Worm (Caenorhabditis elegans) whole organism, young adult: Measurements from ENCODE around the gene T01G6.1.

Source experiments
- B0035.1 ChIP-seq: sonication (generic microtip); optimal IDR thresholded peaks from 2 replicates; lab custom pipeline; 2016; ENCODE audit warnings: missing genetic modification characterization, mild to moderate bottlenecking, missing compliant biosample characterization, missing genotype, missing genetic modification reagents
- D2030.7 ChIP-seq: fragments of 200-800 bp; sonication (Bioruptor generic); IDR thresholded peaks from 2 replicates; pipeline ENCODE4 v1.3.6; 2022; ENCODE audit warnings: missing genetic modification reagents, missing genetic modification characterization, missing compliant biosample characterization
- F23B12.7 ChIP-seq: sonication (generic microtip); optimal IDR thresholded peaks from 2 replicates; lab custom pipeline; 2017; ENCODE audit warnings: missing genetic modification characterization, mild to moderate bottlenecking, missing compliant biosample characterization, antibody characterized with exemption, moderate library complexity; ENCODE audit not compliant: insufficient read depth
- F33H1.4 ChIP-seq: fragments of 200-800 bp; sonication (Bioruptor generic); IDR thresholded peaks from 2 replicates; pipeline ENCODE4 v1.3.6; 2022; ENCODE audit warnings: missing genetic modification reagents, missing genetic modification characterization, missing compliant biosample characterization
- F49E8.2 ChIP-seq: sonication (generic microtip); optimal IDR thresholded peaks from 3 replicates; lab custom pipeline; 2017; ENCODE audit warnings: missing genetic modification characterization, mild to moderate bottlenecking, missing compliant biosample characterization, antibody characterized with exemption, moderate library complexity; ENCODE audit not compliant: insufficient read depth
- K11D2.4 ChIP-seq: fragments of 200-800 bp; sonication (Bioruptor generic); IDR thresholded peaks from 2 replicates; pipeline ENCODE4 v1.3.6; 2022; ENCODE audit warnings: missing genetic modification reagents, missing genetic modification characterization, missing compliant biosample characterization
- Y53F4B.3 ChIP-seq: fragments of 200-800 bp; sonication (Bioruptor generic); IDR thresholded peaks from 2 replicates; pipeline ENCODE4 v1.3.6; 2022; ENCODE audit warnings: missing genetic modification reagents, missing genetic modification characterization, missing compliant biosample characterization
- ama-1 ChIP-seq, 3 experiments: fragments of 150-350 bp in 1 of 3; sonication (generic microtip) in 2 of 3; optimal IDR thresholded peaks; 2 replicates each; lab custom pipeline; 2014 to 2018; ENCODE audit warnings: missing biosample characterization in 2 of 3, missing genetic modification characterization in 2 of 3, missing genetic modification reagents in 2 of 3
- attf-5 ChIP-seq: fragments of 200-800 bp; sonication (Bioruptor generic); optimal IDR thresholded peaks from 2 replicates; lab custom pipeline; 2018; ENCODE audit warnings: mild to moderate bottlenecking, missing genetic modification characterization, missing compliant biosample characterization
- cebp-1 ChIP-seq, 2 experiments: fragments of 200-800 bp in 1 of 2; sonication (Bioruptor generic) in 1 of 2; sonication (generic microtip) in 1 of 2; IDR thresholded peaks in 1 of 2; optimal IDR thresholded peaks in 1 of 2; 2 replicates each; pipeline versions ENCODE4 v1.3.6 to Lab custom; 2017 to 2022; ENCODE audit warnings: missing compliant biosample characterization in 2 of 2, missing genetic modification characterization in 2 of 2, mild to moderate bottlenecking in 1 of 2, missing genetic modification reagents in 1 of 2, moderate library complexity in 1 of 2
- ceh-100 ChIP-seq: fragments of 200-800 bp; sonication (Bioruptor generic); IDR thresholded peaks from 2 replicates; pipeline ENCODE4 v1.3.6; 2022; ENCODE audit warnings: missing genetic modification reagents, missing genetic modification characterization, missing compliant biosample characterization
- egl-18 ChIP-seq: fragments of 200-800 bp; sonication (Bioruptor generic); IDR thresholded peaks from 2 replicates; pipeline ENCODE4 v1.3.6; 2022; ENCODE audit warnings: missing genetic modification reagents, missing genetic modification characterization, missing compliant biosample characterization
- hlh-12 ChIP-seq: sonication (generic microtip); optimal IDR thresholded peaks from 2 replicates; lab custom pipeline; 2016; ENCODE audit warnings: missing genetic modification characterization, missing compliant biosample characterization
- hrde-1 ChIP-seq: sonication (generic microtip); optimal IDR thresholded peaks from 2 replicates; lab custom pipeline; 2016; ENCODE audit warnings: missing genetic modification characterization, mild to moderate bottlenecking, missing compliant biosample characterization, moderate library complexity, missing genotype, missing genetic modification reagents, borderline replicate concordance
- lag-1 ChIP-seq: fragments of 200-800 bp; sonication (Bioruptor generic); IDR thresholded peaks from 2 replicates; pipeline ENCODE4 v1.3.6; 2022; ENCODE audit warnings: missing genetic modification reagents, missing genetic modification characterization, missing compliant biosample characterization
- lin-54 ChIP-seq: fragments of 200-800 bp; sonication (Bioruptor generic); optimal IDR thresholded peaks from 2 replicates; lab custom pipeline; 2018; ENCODE audit warnings: mild to moderate bottlenecking, missing genetic modification characterization, missing compliant biosample characterization
- madf-10 ChIP-seq: sonication (generic microtip); optimal IDR thresholded peaks from 2 replicates; lab custom pipeline; 2016; ENCODE audit warnings: mild to moderate bottlenecking, missing genetic modification characterization, missing compliant biosample characterization
- mel-28 ChIP-seq: sonication (generic microtip); optimal IDR thresholded peaks from 2 replicates; lab custom pipeline; 2016; ENCODE audit warnings: borderline replicate concordance, mild to moderate bottlenecking, missing genetic modification characterization, missing compliant biosample characterization
- mes-4 ChIP-seq: sonication (generic microtip); optimal IDR thresholded peaks from 2 replicates; lab custom pipeline; 2016; ENCODE audit warnings: missing genotype, missing genetic modification characterization, missing compliant biosample characterization
- nhr-80 ChIP-seq: sonication (generic microtip); optimal IDR thresholded peaks from 2 replicates; lab custom pipeline; 2016; ENCODE audit warnings: missing genetic modification characterization, missing compliant biosample characterization
- nhr-90 ChIP-seq: sonication (generic microtip); optimal IDR thresholded peaks from 2 replicates; lab custom pipeline; 2016; ENCODE audit warnings: missing genotype, mild to moderate bottlenecking, missing genetic modification characterization, missing compliant biosample characterization
- pha-4 ChIP-seq: fragments of 150-350 bp; sonication (generic microtip); optimal IDR thresholded peaks from 2 replicates; lab custom pipeline; 2014; ENCODE audit warnings: missing biosample characterization, missing genetic modification reagents, missing genetic modification characterization
- rcor-1 ChIP-seq: fragments of 200-800 bp; sonication (Bioruptor generic); IDR thresholded peaks from 2 replicates; pipeline ENCODE4 v1.3.6; 2022; ENCODE audit warnings: missing genetic modification reagents, missing genetic modification characterization, missing compliant biosample characterization
- snpc-1.3 ChIP-seq: sonication (generic microtip); optimal IDR thresholded peaks from 2 replicates; lab custom pipeline; 2017; ENCODE audit warnings: missing genetic modification characterization, mild to moderate bottlenecking, missing compliant biosample characterization, antibody characterized with exemption, moderate library complexity, missing genotype, missing genetic modification reagents; ENCODE audit not compliant: insufficient read depth
- snpc-3.4 ChIP-seq: sonication (generic microtip); optimal IDR thresholded peaks from 2 replicates; lab custom pipeline; 2017; ENCODE audit warnings: missing genetic modification characterization, mild to moderate bottlenecking, missing compliant biosample characterization, antibody characterized with exemption, moderate library complexity, missing genotype, missing genetic modification reagents
- tbp1 ChIP-seq: fragments of 200-800 bp; sonication (Bioruptor generic); optimal IDR thresholded peaks from 2 replicates; lab custom pipeline; 2018; ENCODE audit warnings: mild to moderate bottlenecking, missing genetic modification characterization, missing compliant biosample characterization
- tlf-1 ChIP-seq: fragments of 200-800 bp; sonication (Bioruptor generic); optimal IDR thresholded peaks from 2 replicates; lab custom pipeline; 2018; ENCODE audit warnings: mild to moderate bottlenecking, missing genetic modification characterization, missing compliant biosample characterization
- unc-62 ChIP-seq: fragments of 150-350 bp; optimal IDR thresholded peaks from 2 replicates; lab custom pipeline; 2014; ENCODE audit warnings: missing biosample characterization, missing genetic modification reagents, missing genetic modification characterization
- ztf-28 ChIP-seq: fragments of 200-800 bp; sonication (Bioruptor generic); IDR thresholded peaks from 2 replicates; pipeline ENCODE4 v1.3.6; 2022; ENCODE audit warnings: missing genetic modification reagents, missing genetic modification characterization, missing compliant biosample characterization

The T01G6.1 gene

DNA sequence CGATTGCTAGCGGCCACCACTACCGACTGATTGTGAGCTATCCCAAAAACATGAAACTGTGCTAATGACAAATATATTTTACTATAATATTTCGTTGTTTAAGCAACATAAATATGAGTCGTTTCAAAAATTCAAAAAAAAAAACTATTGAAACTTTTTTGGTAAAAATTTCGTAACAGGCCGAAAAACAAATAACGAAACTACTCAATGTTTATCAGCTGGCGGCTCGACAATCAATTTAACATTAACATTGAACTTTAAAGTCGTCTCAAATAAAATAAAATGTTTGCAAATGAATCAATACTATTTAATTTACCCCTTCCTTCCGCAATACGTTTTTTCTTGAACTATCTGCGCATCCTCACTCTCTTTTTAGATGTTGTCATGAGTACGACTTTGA lies 39.7 kb upstream of the T01G6.1 start:
- TF ChIP-seq ceh-100 (GFP tag; lab: Robert Waterston, UW) = no peak
- no peak for TF ChIP-seq mes-4 (tag; lab: Kevin White, UChicago)
- TF ChIP-seq lag-1 (GFP tag; lab: Robert Waterston, UW) = no peak
- no peak for TF ChIP-seq rcor-1
- no peak for TF ChIP-seq cebp-1 (GFP tag; IDR thresholded peaks at IDR 0.05; lab: Robert Waterston, UW)
- peak; percentile 72 for TF ChIP-seq cebp-1 (tag; optimal IDR thresholded peaks at IDR 0.05; lab: Kevin White, UChicago)
- no peak for TF ChIP-seq tbp1
- no peak for TF ChIP-seq D2030.7 (GFP tag; lab: Robert Waterston, UW)
- peak; percentile 5 for TF ChIP-seq pha-4 (tag; lab: Kevin White, UChicago)
- no peak for TF ChIP-seq nhr-90 (tag; lab: Kevin White, UChicago)
- TF ChIP-seq madf-10 (tag; lab: Kevin White, UChicago) = no peak
- TF ChIP-seq, all 124 proteins: peak for 2

- peak; percentile 67 for TF ChIP-seq nhr-80
- no peak for TF ChIP-seq Y53F4B.3
- TF ChIP-seq, all 124 proteins: peak for 1
Measured at ce11 chrV:459464-459863, 38.0 kb upstream of the T01G6.1 start, which contains the start of gene nhr-203. Gene nhr-203 (plus strand): TSS chrV:459795.

DNA sequence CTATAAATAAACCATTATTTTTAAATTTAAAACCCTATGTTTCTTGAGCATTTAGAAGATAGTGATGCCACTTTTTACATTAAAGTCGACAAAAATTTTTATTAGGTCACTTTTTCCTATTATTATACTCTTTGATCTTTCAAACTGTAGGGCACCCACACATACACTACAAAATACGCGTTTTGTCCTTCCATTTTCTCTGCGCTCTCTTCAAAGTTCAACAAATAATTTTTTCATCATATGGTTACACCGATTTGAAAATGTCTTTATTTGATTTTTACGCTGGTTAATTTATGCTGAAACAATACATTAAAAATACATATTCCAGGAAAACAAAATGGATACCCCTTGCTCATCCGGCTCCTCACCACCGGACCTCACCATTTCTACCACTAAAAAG lies 35.2 kb upstream of the T01G6.1 start, which contains the start of gene nhr-202:
Gene nhr-202 (plus strand): TSS at position 326 of the 400 bp plus-strand sequence.
- TF ChIP-seq pha-4 (tag; lab: Kevin White, UChicago) (no peak), nhr-80 (peak; percentile 49)

DNA sequence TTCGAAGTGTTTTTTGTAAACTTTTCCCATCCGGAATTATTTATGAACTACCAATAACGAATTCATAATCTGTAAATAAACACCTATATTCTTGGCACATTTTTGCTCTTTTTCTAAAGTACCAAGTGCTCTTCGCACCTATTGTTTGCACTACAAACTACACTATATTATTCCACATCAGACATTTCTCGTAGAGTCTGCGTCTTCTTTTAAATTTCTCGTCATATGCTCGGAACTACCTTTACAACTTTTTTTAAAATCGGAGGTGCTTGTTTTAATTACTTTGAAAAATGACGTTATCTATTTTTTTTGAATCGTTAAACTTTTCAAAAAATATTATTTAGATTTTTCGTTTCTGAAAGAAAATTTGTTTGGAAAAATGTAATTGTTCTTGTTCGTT lies 32.7 kb upstream of the T01G6.1 start, which contains the start of gene nhr-201:
Gene nhr-201 (plus strand): TSS at position 29 of the 400 bp plus-strand sequence.
- TF ChIP-seq cebp-1 (GFP tag; IDR thresholded peaks at IDR 0.05; lab: Robert Waterston, UW) = no peak
- TF ChIP-seq cebp-1 (tag; optimal IDR thresholded peaks at IDR 0.05; lab: Kevin White, UChicago) = no peak
- TF ChIP-seq nhr-80 = peak; percentile 11
- TF ChIP-seq, all 124 proteins: peak for 1

DNA sequence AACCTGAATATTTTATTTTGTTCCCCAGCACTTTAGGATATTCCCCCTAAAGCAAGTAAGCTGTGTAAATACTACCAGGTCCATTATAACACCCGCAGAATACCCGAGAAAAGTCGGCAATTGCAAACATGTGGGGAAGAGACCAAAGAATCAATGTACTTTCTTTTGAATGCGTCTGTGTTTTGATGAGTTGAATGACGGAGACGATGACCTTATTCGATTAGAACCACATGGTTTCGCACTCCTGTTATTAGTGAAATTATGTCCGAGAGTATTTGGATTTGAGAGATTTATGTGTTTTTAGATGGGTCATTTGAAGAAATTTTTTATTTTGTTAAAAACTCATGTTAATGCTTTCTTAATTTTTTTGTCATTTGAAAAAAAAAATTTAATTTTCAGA lies 32.1 kb upstream of the T01G6.1 start:
- TF ChIP-seq lin-54 (GFP tag; lab: Kevin White, UChicago) (no peak), hrde-1 (tag; lab: Kevin White, UChicago) (no peak), egl-18 (GFP tag; lab: Robert Waterston, UW) (no peak), F23B12.7 (tag; lab: Kevin White, UChicago) (no peak), F49E8.2 (tag; lab: Kevin White, UChicago) (no peak), ztf-28 (GFP tag; lab: Robert Waterston, UW) (no peak), F33H1.4 (GFP tag; lab: Robert Waterston, UW) (no peak), mel-28 (tag; lab: Kevin White, UChicago) (no peak), ama-1 (optimal IDR thresholded peaks at IDR 0.05; lab: Kevin White, UChicago) (no peak), ama-1 (GFP tag; optimal IDR thresholded peaks at IDR 0.05; lab: Kevin White, UChicago) (no peak), snpc-3.4 (tag; lab: Kevin White, UChicago) (no peak), snpc-1.3 (tag; lab: Kevin White, UChicago) (no peak), hlh-12 (tag; lab: Kevin White, UChicago) (no peak), K11D2.4 (GFP tag; lab: Robert Waterston, UW) (no peak), B0035.1 (tag; lab: Kevin White, UChicago) (no peak)

ce11 chrV:467507-467906 lies 30.0 kb upstream of the T01G6.1 start:
- no peak for TF ChIP-seq ztf-28 (GFP tag; lab: Robert Waterston, UW)
- TF ChIP-seq attf-5 (GFP tag; lab: Kevin White, UChicago) = no peak
- no peak for TF ChIP-seq nhr-80
- no peak for TF ChIP-seq unc-62
- TF ChIP-seq tlf-1 (GFP tag; lab: Kevin White, UChicago) = no peak
- TF ChIP-seq, all 124 proteins: peak for 0
